Worm (Caenorhabditis elegans): ENCODE measurements around the gene C50E10.2.

- TF ChIP-seq T07F8.4 (tag; optimal IDR thresholded peaks at IDR 0.05) = no peak
- no peak for TF ChIP-seq madf-8 (GFP tag; conservative IDR thresholded peaks at IDR 0.05)
Observed at ce11 chrII:12268857-12269256, 40.7 kb downstream of the C50E10.2 start.

All from whole organism, young adult.